Worm (Caenorhabditis elegans) whole organism, late embryonic: ENCODE data around the gene sri-6.

Source experiments
- ama-1 ChIP-seq: fragments of 150-350 bp; optimal IDR thresholded peaks from 2 replicates; lab custom pipeline; 2014
- ceh-30 ChIP-seq: fragments of 150-350 bp; optimal IDR thresholded peaks from 2 replicates; lab custom pipeline; 2014; ENCODE audit warnings: missing biosample characterization, missing genetic modification characterization
- ceh-31 ChIP-seq: sonication (generic microtip); optimal IDR thresholded peaks from 2 replicates; lab custom pipeline; 2016; ENCODE audit warnings: missing genetic modification characterization, missing compliant biosample characterization
- ceh-9 ChIP-seq: sonication (generic microtip); optimal IDR thresholded peaks from 2 replicates; lab custom pipeline; 2016; ENCODE audit warnings: mild to moderate bottlenecking, missing genetic modification characterization, inconsistent platforms, missing compliant biosample characterization
- lin-11 ChIP-seq: fragments of 200-800 bp; sonication (Bioruptor generic); optimal IDR thresholded peaks from 2 replicates; lab custom pipeline; 2018; ENCODE audit warnings: mild to moderate bottlenecking, missing genetic modification characterization, missing compliant biosample characterization
- nhr-11 ChIP-seq: fragments of 150-350 bp; optimal IDR thresholded peaks from 2 replicates; lab custom pipeline; 2014; ENCODE audit warnings: missing biosample characterization, missing genetic modification characterization
- pha-2 ChIP-seq: sonication (generic microtip); optimal IDR thresholded peaks from 2 replicates; lab custom pipeline; 2017; ENCODE audit warnings: mild to moderate bottlenecking, missing genetic modification characterization, missing compliant biosample characterization
- pha-4 ChIP-seq: fragments of 150-350 bp; optimal IDR thresholded peaks from 2 replicates; lab custom pipeline; 2018; ENCODE audit warnings: missing biosample characterization, missing genetic modification reagents, missing genetic modification characterization
- sdc-2 ChIP-seq: sonication (generic microtip); optimal IDR thresholded peaks from 2 replicates; lab custom pipeline; 2016; ENCODE audit warnings: missing genotype, missing genetic modification characterization, missing compliant biosample characterization
- unc-3 ChIP-seq, 2 experiments: fragments of 200-800 bp in 1 of 2; sonication (Bioruptor generic) in 1 of 2; sonication (generic microtip) in 1 of 2; conservative IDR thresholded peaks in 1 of 2; optimal IDR thresholded peaks in 1 of 2; 2 replicates each; pipeline versions ENCODE4 v1.3.6 to Lab custom; 2016 to 2022; ENCODE audit warnings: missing compliant biosample characterization in 2 of 2, missing genetic modification characterization in 2 of 2, missing genetic modification reagents in 1 of 2
- unc-86 ChIP-seq: sonication (generic microtip); optimal IDR thresholded peaks from 2 replicates; lab custom pipeline; 2016; ENCODE audit warnings: missing genetic modification characterization, missing compliant biosample characterization

ce11 chrV:13207426-13207825 is 21.9 kb downstream of the sri-6 start, which contains the start of gene F57B1.5:
- TF ChIP-seq unc-3 (GFP tag; conservative IDR thresholded peaks at IDR 0.05; lab: Robert Waterston, UW), result no peak
- TF ChIP-seq unc-3 (tag; optimal IDR thresholded peaks at IDR 0.05; lab: Kevin White, UChicago), result no peak
- TF ChIP-seq sdc-2 (tag; lab: Kevin White, UChicago), result no peak
- TF ChIP-seq unc-86 (tag; lab: Kevin White, UChicago), result no peak
- TF ChIP-seq ama-1 (lab: Kevin White, UChicago), result no peak
- no peak for TF ChIP-seq ceh-30 (tag; lab: Kevin White, UChicago)
- no peak for TF ChIP-seq lin-11 (tag; lab: Kevin White, UChicago)
- no peak for TF ChIP-seq ceh-9
- no peak for TF ChIP-seq ceh-31 (tag; lab: Kevin White, UChicago)
- no peak for TF ChIP-seq nhr-11
- no peak for TF ChIP-seq pha-2
- TF ChIP-seq pha-4 (tag; lab: Kevin White, UChicago), result no peak
